Worm (Caenorhabditis elegans) whole organism, L3 larva: ENCODE measurements around the gene nono-1.

ENCODE experiments used
- elt-1 ChIP-seq: fragments of 150-350 bp; optimal IDR thresholded peaks from 2 replicates; lab custom pipeline; 2014; ENCODE audit warnings: missing biosample characterization, missing genetic modification characterization
- elt-3 ChIP-seq, 3 experiments: fragments of 150-350 bp in 1 of 3; sonication (generic microtip) in 2 of 3; optimal IDR thresholded peaks; 2 replicates in 2 of 3; 4 replicates in 1 of 3; lab custom pipeline; 2014 to 2017; ENCODE audit warnings: missing biosample characterization in 3 of 3, missing genetic modification characterization in 3 of 3
- lin-15B ChIP-seq: fragments of 150-350 bp; optimal IDR thresholded peaks from 2 replicates; lab custom pipeline; 2014; ENCODE audit warnings: missing biosample characterization, missing genetic modification characterization
- nhr-237 ChIP-seq: fragments of 150-350 bp; optimal IDR thresholded peaks from 2 replicates; lab custom pipeline; 2014; ENCODE audit warnings: missing biosample characterization, missing genetic modification characterization
- nhr-43 ChIP-seq: sonication (generic microtip); optimal IDR thresholded peaks from 2 replicates; lab custom pipeline; 2016; ENCODE audit warnings: mild to moderate bottlenecking, missing genetic modification characterization, missing compliant biosample characterization; ENCODE audit not compliant: poor library complexity, severe bottlenecking
- pha-4 ChIP-seq: fragments of 150-350 bp; optimal IDR thresholded peaks from 2 replicates; lab custom pipeline; 2014; ENCODE audit warnings: missing biosample characterization, missing genetic modification reagents, missing genetic modification characterization
- pqm-1 ChIP-seq: fragments of 150-350 bp; optimal IDR thresholded peaks from 2 replicates; lab custom pipeline; 2017; ENCODE audit warnings: missing biosample characterization, missing genetic modification characterization, inconsistent platforms
- unc-62 ChIP-seq: fragments of 150-350 bp; sonication (generic microtip); optimal IDR thresholded peaks from 4 replicates; lab custom pipeline; 2014; ENCODE audit warnings: missing biosample characterization, missing genetic modification reagents, missing genetic modification characterization
- ztf-11 ChIP-seq: fragments of 150-350 bp; optimal IDR thresholded peaks from 2 replicates; lab custom pipeline; 2014; ENCODE audit warnings: missing biosample characterization, missing genetic modification characterization
- ztf-4 ChIP-seq: fragments of 150-350 bp; optimal IDR thresholded peaks from 2 replicates; lab custom pipeline; 2014; ENCODE audit warnings: missing biosample characterization, missing genetic modification characterization

DNA sequence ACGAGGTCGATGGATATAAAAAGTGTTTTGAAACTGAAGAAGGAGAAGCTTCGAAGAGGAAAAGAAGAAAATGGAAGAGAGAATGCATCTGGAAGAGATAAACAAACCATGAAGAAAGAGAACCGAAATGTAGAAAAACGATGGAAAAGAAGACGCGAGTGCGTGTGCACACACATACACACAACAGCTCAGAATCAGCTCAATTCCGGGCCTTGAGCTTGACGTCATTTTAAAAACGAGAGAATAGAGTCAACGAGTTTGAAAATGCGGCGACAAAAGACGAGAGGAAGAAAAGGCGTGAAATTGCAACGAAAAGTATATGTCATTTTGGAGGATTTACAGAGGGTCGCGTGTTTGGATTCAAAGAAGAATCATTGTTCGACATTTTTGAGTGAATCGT, 41.6 kb upstream of the nono-1 start:
- no peak for TF ChIP-seq pha-4 (tag; lab: Kevin White, UChicago)
- TF ChIP-seq unc-62 (GFP tag; lab: Kevin White, UChicago) = no peak
- no peak for TF ChIP-seq elt-1 (tag; lab: Kevin White, UChicago)
- TF ChIP-seq elt-3 (tag; optimal IDR thresholded peaks at IDR 0.05; lab: Kevin White, UChicago) = no peak
- no peak for TF ChIP-seq ztf-4 (tag; lab: Kevin White, UChicago)
- TF ChIP-seq lin-15B = no peak
- no peak for TF ChIP-seq pqm-1 (tag; lab: Kevin White, UChicago)
- no peak for TF ChIP-seq nhr-237
- TF ChIP-seq nhr-43 = no peak
- TF ChIP-seq ztf-11 (tag; lab: Kevin White, UChicago) = no peak
